Worm (Caenorhabditis elegans) whole organism, early embryonic: ENCODE results near the gene dph-2.

Experiments used
- B0310.2 ChIP-seq: sonication (generic microtip); optimal IDR thresholded peaks from 2 replicates; lab custom pipeline; 2016; ENCODE audit warnings: mild to moderate bottlenecking, missing genetic modification characterization, missing compliant biosample characterization
- F13C5.2 ChIP-seq: sonication (generic microtip); optimal IDR thresholded peaks from 2 replicates; lab custom pipeline; 2017; ENCODE audit warnings: mild to moderate bottlenecking, missing genetic modification characterization, inconsistent platforms, missing compliant biosample characterization
- aly-1 ChIP-seq: sonication (generic microtip); optimal IDR thresholded peaks from 2 replicates; lab custom pipeline; 2016; ENCODE audit warnings: missing genetic modification characterization, missing compliant biosample characterization
- ama-1 ChIP-seq: fragments of 150-350 bp; optimal IDR thresholded peaks from 2 replicates; lab custom pipeline; 2014
- ceh-13 ChIP-seq: fragments of 200-800 bp; sonication (Bioruptor generic); optimal IDR thresholded peaks from 2 replicates; lab custom pipeline; 2018; ENCODE audit warnings: mild to moderate bottlenecking, missing genetic modification characterization, missing compliant biosample characterization
- ceh-36 ChIP-seq: sonication (generic microtip); optimal IDR thresholded peaks from 2 replicates; lab custom pipeline; 2016; ENCODE audit warnings: missing genetic modification characterization, inconsistent platforms, missing compliant biosample characterization
- ets-7 ChIP-seq: sonication (generic microtip); optimal IDR thresholded peaks from 2 replicates; lab custom pipeline; 2016; ENCODE audit warnings: missing genotype, missing genetic modification characterization, missing compliant biosample characterization
- flt-1 ChIP-seq: fragments of 200-800 bp; sonication (Bioruptor generic); IDR thresholded peaks from 2 replicates; pipeline ENCODE4 v1.3.6; 2022; ENCODE audit warnings: missing genetic modification characterization, missing compliant biosample characterization
- hmbx-1 ChIP-seq: sonication (generic microtip); optimal IDR thresholded peaks from 2 replicates; lab custom pipeline; 2016; ENCODE audit warnings: mild to moderate bottlenecking, missing genetic modification characterization, missing compliant biosample characterization
- hmg-4 ChIP-seq: fragments of 200-800 bp; sonication (Bioruptor generic); optimal IDR thresholded peaks from 2 replicates; lab custom pipeline; 2018; ENCODE audit warnings: mild to moderate bottlenecking, missing genetic modification characterization, missing compliant biosample characterization
- hnd-1 ChIP-seq: sonication (generic microtip); optimal IDR thresholded peaks from 2 replicates; lab custom pipeline; 2016; ENCODE audit warnings: missing genetic modification characterization, missing compliant biosample characterization
- pes-1 ChIP-seq: fragments of 200-800 bp; sonication (Bioruptor generic); IDR thresholded peaks from 2 replicates; pipeline ENCODE4 v1.3.6; 2022; ENCODE audit warnings: missing genetic modification reagents, missing genetic modification characterization, missing compliant biosample characterization
- scrt-1 ChIP-seq: fragments of 200-800 bp; sonication (Bioruptor generic); IDR thresholded peaks from 2 replicates; pipeline ENCODE4 v1.3.6; 2022; ENCODE audit warnings: missing genetic modification characterization, missing compliant biosample characterization
- sea-1 ChIP-seq: fragments of 200-800 bp; sonication (Bioruptor generic); conservative IDR thresholded peaks from 2 replicates; pipeline ENCODE4 v1.3.6; 2022; ENCODE audit warnings: missing genetic modification characterization, missing compliant biosample characterization
- tbx-11 ChIP-seq: fragments of 200-800 bp; sonication (Bioruptor generic); IDR thresholded peaks from 2 replicates; pipeline ENCODE4 v1.3.6; 2022; ENCODE audit warnings: missing genetic modification characterization, missing compliant biosample characterization
- tbx-37 ChIP-seq: fragments of 200-800 bp; sonication (Bioruptor generic); conservative IDR thresholded peaks from 2 replicates; pipeline ENCODE4 v1.3.6; 2022; ENCODE audit warnings: missing genetic modification reagents, missing genetic modification characterization, missing compliant biosample characterization
- tra-4 ChIP-seq: sonication (generic microtip); optimal IDR thresholded peaks from 2 replicates; lab custom pipeline; 2017; ENCODE audit warnings: missing genetic modification characterization, missing compliant biosample characterization

Gene dph-2

DNA sequence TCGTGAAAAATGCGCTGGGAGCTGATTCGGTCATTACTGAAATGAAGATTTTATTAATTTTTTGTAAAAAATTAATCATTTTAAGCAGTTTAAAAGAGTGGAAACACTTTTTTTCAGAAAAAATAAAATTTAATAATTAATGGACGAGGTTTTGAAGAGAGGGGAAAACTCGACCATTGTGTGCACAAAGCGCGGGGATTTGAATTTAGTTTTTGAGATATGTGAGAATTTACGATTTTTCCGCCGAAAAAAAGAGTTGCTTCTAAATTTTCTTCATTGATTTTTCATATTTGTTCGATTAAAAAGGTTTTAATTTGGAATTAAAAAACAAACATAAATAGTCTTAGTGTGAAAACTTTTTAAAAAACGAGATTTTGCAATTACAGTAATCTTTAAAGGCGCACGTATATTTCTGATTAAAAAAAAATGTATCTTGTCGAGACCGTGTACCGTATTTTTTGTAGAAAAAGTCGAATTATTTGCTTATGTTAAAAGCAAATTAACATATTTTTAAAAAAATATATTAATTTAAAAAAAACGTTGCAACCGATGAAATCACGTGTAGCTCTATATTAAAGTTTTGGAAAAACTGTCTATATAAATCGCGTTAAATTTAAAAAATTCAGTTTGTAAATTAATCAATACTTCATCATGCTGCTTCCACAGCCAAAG lies at the start of gene dph-2, which contains the start of gene C09G5.7:
dph-2 (minus strand) TSS at position 36 of the 672 bp plus-strand sequence.
C09G5.7 (plus strand) TSS at position 622 of the 672 bp plus-strand sequence.
- TF ChIP-seq tbx-37 (no peak; the same call in 1 of the 2 replicates), hmg-4 (GFP tag; lab: Kevin White, UChicago) (no peak), ama-1 (lab: Kevin White, UChicago) (no peak), ets-7 (tag; lab: Kevin White, UChicago) (no peak), flt-1 (GFP tag; lab: Robert Waterston, UW) (no peak), B0310.2 (tag; lab: Kevin White, UChicago) (no peak), tra-4 (tag; lab: Kevin White, UChicago) (no peak), hnd-1 (tag; lab: Kevin White, UChicago) (no peak), ceh-36 (tag; lab: Kevin White, UChicago) (no peak), F13C5.2 (tag; lab: Kevin White, UChicago) (no peak), aly-1 (tag; lab: Kevin White, UChicago) (no peak), ceh-13 (no peak), pes-1 (GFP tag; lab: Robert Waterston, UW) (no peak), scrt-1 (GFP tag; lab: Robert Waterston, UW) (no peak), hmbx-1 (no peak)

DNA sequence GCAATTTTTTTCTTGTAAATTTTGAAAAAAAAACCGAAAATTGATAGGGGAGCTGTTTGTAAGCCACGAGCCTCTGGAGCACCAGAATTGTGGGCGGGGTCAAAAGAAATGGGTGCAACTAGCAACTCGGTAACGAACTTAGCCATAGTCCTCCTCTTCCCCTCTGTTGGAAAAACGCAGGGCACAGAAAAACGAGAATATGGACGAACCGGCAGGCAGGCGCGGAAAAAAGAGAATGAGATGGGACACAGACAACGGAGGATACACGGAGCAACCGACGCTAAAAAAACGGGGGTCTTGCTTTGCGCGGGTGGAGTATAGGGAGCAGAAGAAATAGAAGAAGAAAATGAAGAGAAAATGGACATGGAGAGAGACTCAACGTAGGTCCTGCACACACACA lies 47.6 kb upstream of the dph-2 start:
- TF ChIP-seq ceh-36 (tag; lab: Kevin White, UChicago) (no peak), flt-1 (GFP tag; lab: Robert Waterston, UW) (no peak), hnd-1 (tag; lab: Kevin White, UChicago) (no peak), ama-1 (lab: Kevin White, UChicago) (no peak), ets-7 (tag; lab: Kevin White, UChicago) (no peak), tbx-11 (GFP tag; lab: Robert Waterston, UW) (no peak)

DNA sequence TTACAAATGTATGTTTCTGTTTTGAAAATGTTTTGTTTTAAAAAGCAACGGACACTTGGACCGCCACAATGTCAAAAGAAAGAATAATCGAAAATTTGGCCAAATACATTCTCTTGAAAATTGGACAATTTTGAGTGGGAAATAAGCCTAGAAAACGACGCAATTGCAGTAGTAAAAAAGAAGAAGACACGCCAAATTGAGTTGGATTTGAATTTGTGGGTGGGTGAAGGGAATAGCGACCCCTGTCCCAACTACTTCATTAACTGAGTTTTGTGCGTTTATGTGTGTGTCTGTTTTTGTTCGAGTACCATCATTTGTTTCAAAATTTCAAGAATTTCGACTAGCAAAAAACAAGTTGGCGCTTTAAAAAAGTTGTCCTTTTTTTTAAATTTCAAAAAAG lies 46.7 kb upstream of the dph-2 start:
- no peak for TF ChIP-seq ets-7 (tag; lab: Kevin White, UChicago)
- no peak for TF ChIP-seq flt-1 (GFP tag; lab: Robert Waterston, UW)

DNA sequence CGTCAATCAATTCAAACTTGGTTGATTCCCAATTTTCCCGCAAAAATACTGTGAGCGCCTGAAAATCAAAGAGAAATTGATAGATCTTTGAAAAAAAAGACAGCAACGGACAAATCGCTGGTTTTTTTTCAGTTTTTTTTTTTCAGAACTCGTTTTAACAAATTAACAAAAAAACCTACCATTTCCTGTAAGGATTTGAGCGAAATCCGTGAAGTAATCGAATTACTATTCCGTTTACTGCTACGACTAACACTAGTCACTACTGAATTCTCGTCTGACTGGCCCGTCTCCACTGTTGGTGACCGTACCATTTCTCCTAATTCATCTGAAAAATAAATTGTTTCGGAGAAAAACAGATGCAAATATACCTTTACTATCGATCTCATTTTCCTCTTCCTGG lies 45.3 kb upstream of the dph-2 start:
- TF ChIP-seq scrt-1 (GFP tag; lab: Robert Waterston, UW) (no peak), ceh-13 (no peak), B0310.2 (tag; lab: Kevin White, UChicago) (no peak), hmbx-1 (no peak), ama-1 (lab: Kevin White, UChicago) (no peak), hnd-1 (tag; lab: Kevin White, UChicago) (no peak), tbx-37 (no peak), hmg-4 (GFP tag; lab: Kevin White, UChicago) (no peak), flt-1 (GFP tag; lab: Robert Waterston, UW) (no peak), tra-4 (tag; lab: Kevin White, UChicago) (no peak)

DNA sequence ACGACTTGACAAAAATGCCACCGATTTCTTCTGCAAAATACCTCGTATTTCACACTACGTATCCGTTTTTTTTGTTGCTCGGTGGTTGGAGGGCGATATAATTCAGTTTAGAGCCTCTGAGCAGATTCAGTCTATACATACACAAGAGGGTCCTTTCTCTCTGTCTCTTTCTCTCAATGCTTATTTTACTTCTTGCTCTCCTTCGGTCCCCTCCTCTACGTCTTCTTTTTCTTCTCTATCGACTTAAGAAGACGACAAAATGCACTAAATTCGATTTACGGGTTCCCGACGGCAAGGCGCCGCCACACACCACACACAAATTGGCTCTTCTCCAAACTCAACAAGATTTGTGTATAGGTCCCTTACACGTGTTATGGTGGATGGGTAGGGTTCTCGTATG lies 44.9 kb upstream of the dph-2 start:
- TF ChIP-seq aly-1 (tag; lab: Kevin White, UChicago) (no peak), hnd-1 (tag; lab: Kevin White, UChicago) (no peak), ama-1 (lab: Kevin White, UChicago) (no peak), B0310.2 (tag; lab: Kevin White, UChicago) (no peak), tbx-11 (GFP tag; lab: Robert Waterston, UW) (no peak), pes-1 (GFP tag; lab: Robert Waterston, UW) (no peak), ceh-36 (tag; lab: Kevin White, UChicago) (no peak), ceh-13 (no peak), hmg-4 (GFP tag; lab: Kevin White, UChicago) (no peak), F13C5.2 (tag; lab: Kevin White, UChicago) (no peak), tbx-37 (no peak), tra-4 (tag; lab: Kevin White, UChicago) (no peak)

DNA sequence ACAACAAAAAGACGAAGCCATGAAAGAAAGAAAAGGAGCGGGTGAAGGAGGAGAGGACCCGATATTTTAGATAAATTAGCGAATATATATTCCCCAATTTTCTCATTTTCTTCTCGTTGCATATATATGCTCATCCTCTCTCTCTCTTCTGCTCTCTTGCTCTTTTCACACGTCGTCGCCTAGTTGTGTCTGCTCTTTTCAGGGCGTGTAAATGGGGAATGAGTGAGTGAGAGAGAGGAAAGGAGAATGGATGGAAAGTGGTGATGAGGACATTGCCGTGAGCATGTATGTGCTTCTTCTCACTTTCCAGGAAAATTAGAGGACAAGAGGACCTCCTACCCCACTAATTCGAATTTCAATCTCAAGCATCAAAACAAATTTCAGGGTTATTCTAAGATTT lies 41.4 kb upstream of the dph-2 start:
- no peak for TF ChIP-seq flt-1 (GFP tag; lab: Robert Waterston, UW)
- no peak for TF ChIP-seq ets-7 (tag; lab: Kevin White, UChicago)
- no peak for TF ChIP-seq ceh-36 (tag; lab: Kevin White, UChicago)
- no peak for TF ChIP-seq hmg-4 (GFP tag; lab: Kevin White, UChicago)
- no peak for TF ChIP-seq F13C5.2 (tag; lab: Kevin White, UChicago)
- TF ChIP-seq B0310.2 (tag; lab: Kevin White, UChicago): no peak
- no peak for TF ChIP-seq hnd-1 (tag; lab: Kevin White, UChicago)
- no peak for TF ChIP-seq sea-1 (GFP tag; lab: Robert Waterston, UW)
- TF ChIP-seq aly-1 (tag; lab: Kevin White, UChicago): no peak
- TF ChIP-seq ama-1 (lab: Kevin White, UChicago): no peak
- TF ChIP-seq scrt-1 (GFP tag; lab: Robert Waterston, UW): no peak
- no peak for TF ChIP-seq ceh-13

DNA sequence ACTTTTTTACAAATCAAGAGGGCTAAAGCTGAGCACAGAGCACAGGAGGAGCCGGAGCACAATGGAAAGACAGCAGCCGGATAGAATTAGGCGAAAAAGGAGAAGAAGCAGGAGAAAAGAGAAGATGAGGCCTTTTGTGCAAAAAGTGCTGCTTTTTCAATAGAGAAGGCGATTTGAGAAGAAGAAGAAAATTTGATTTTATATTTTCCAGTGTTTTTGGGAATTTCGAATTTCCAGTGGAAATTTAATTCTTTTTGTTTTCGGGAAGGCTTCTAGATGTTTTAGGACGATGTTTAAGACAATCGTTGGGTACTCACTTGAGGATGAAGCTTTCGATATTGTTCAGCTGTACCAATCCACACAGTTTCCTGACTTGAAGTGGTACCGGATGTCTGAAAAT lies 39.6 kb upstream of the dph-2 start:
- no peak for TF ChIP-seq ets-7 (tag; lab: Kevin White, UChicago)
- TF ChIP-seq aly-1 (tag; lab: Kevin White, UChicago): no peak
- no peak for TF ChIP-seq sea-1 (GFP tag; lab: Robert Waterston, UW)
- TF ChIP-seq hnd-1 (tag; lab: Kevin White, UChicago): no peak
- no peak for TF ChIP-seq ceh-13
- no peak for TF ChIP-seq scrt-1 (GFP tag; lab: Robert Waterston, UW)
- TF ChIP-seq tbx-11 (GFP tag; lab: Robert Waterston, UW): no peak
- no peak for TF ChIP-seq hmbx-1
- TF ChIP-seq pes-1 (GFP tag; lab: Robert Waterston, UW): no peak
- no peak for TF ChIP-seq tbx-37
- TF ChIP-seq ceh-36 (tag; lab: Kevin White, UChicago): no peak
- TF ChIP-seq B0310.2 (tag; lab: Kevin White, UChicago): no peak
- no peak for TF ChIP-seq flt-1 (GFP tag; lab: Robert Waterston, UW)
- no peak for TF ChIP-seq tra-4 (tag; lab: Kevin White, UChicago)
- no peak for TF ChIP-seq hmg-4 (GFP tag; lab: Kevin White, UChicago)
- no peak for TF ChIP-seq F13C5.2 (tag; lab: Kevin White, UChicago)
